Fruit fly (Drosophila melanogaster) whole organism, embryonic: ENCODE results near the gene Pdxk.
A peak's percentile ranks its signal among the peaks of the same experiment; 100 is the strongest.

Source experiments
- Aef1 ChIP-seq: fragments of 200-800 bp; sonication (Bioruptor generic); IDR thresholded peaks from 3 replicates; pipeline ENCODE4 v1.3.6; 2022; ENCODE audit warnings: missing biosample characterization, missing genetic modification characterization
- CG10209 ChIP-seq: fragments of 200-800 bp; sonication (Bioruptor generic); optimal IDR thresholded peaks from 3 replicates; lab custom pipeline; 2017; ENCODE audit warnings: missing biosample characterization, mild to moderate bottlenecking, missing genetic modification characterization, missing genetic modification reagents
- CG10267 ChIP-seq: fragments of 200-800 bp; sonication (Bioruptor generic); optimal IDR thresholded peaks from 2 replicates; lab custom pipeline; 2018; ENCODE audit warnings: missing biosample characterization, mild to moderate bottlenecking, missing genetic modification characterization, moderate library complexity
- CG10274 ChIP-seq: fragments of 200-800 bp; sonication (Bioruptor generic); optimal IDR thresholded peaks from 3 replicates; lab custom pipeline; 2017; ENCODE audit warnings: missing biosample characterization, mild to moderate bottlenecking, missing genetic modification characterization
- CG12219 ChIP-seq: fragments of 200-800 bp; sonication (Bioruptor generic); optimal IDR thresholded peaks from 3 replicates; lab custom pipeline; 2018; ENCODE audit warnings: missing biosample characterization, mild to moderate bottlenecking, missing genetic modification characterization
- CG12299 ChIP-seq: fragments of 200-800 bp; sonication (Bioruptor generic); optimal IDR thresholded peaks from 2 replicates; lab custom pipeline; 2018; ENCODE audit warnings: missing biosample characterization, mild to moderate bottlenecking, missing genetic modification characterization
- CG12744 ChIP-seq: fragments of 200-800 bp; sonication (Bioruptor generic); optimal IDR thresholded peaks from 2 replicates; lab custom pipeline; 2016; ENCODE audit warnings: missing biosample characterization, missing genetic modification characterization
- CG15601 ChIP-seq: fragments of 200-800 bp; sonication (Bioruptor generic); optimal IDR thresholded peaks from 3 replicates; lab custom pipeline; 2019; ENCODE audit warnings: missing biosample characterization, mild to moderate bottlenecking, missing genetic modification characterization, moderate library complexity
- CG17361 ChIP-seq: fragments of 200-800 bp; sonication (Bioruptor generic); IDR thresholded peaks from 3 replicates; pipeline ENCODE4 v1.3.6; 2022; ENCODE audit warnings: missing biosample characterization, missing genetic modification characterization
- CG17568 ChIP-seq: fragments of 200-800 bp; sonication (Bioruptor generic); optimal IDR thresholded peaks from 2 replicates; lab custom pipeline; 2018; ENCODE audit warnings: missing biosample characterization, mild to moderate bottlenecking, missing genetic modification characterization, moderate library complexity
- CG4820 ChIP-seq: fragments of 200-800 bp; sonication (Bioruptor generic); optimal IDR thresholded peaks from 3 replicates; lab custom pipeline; 2016; ENCODE audit warnings: missing biosample characterization, missing genetic modification characterization
- CG6272 ChIP-seq: fragments of 200-800 bp; sonication (Bioruptor generic); IDR thresholded peaks from 2 replicates; pipeline ENCODE4 v1.3.6; 2022; ENCODE audit warnings: missing biosample characterization, missing genetic modification characterization
- CG7839 ChIP-seq: fragments of 200-800 bp; sonication (Bioruptor generic); optimal IDR thresholded peaks from 3 replicates; lab custom pipeline; 2018; ENCODE audit warnings: missing biosample characterization, mild to moderate bottlenecking, missing genetic modification characterization, moderate library complexity
- CG9437 ChIP-seq: fragments of 200-800 bp; sonication (Bioruptor generic); optimal IDR thresholded peaks from 2 replicates; lab custom pipeline; 2018; ENCODE audit warnings: missing biosample characterization, mild to moderate bottlenecking, missing genetic modification characterization
- D19A ChIP-seq: fragments of 200-800 bp; optimal IDR thresholded peaks from 3 replicates; lab custom pipeline; 2019; ENCODE audit warnings: missing biosample characterization, mild to moderate bottlenecking, missing genetic modification characterization, moderate library complexity
- Dfd ChIP-seq, 2 experiments: fragments of >200 bp; optimal IDR thresholded peaks; 2 replicates each; lab custom pipeline; 2017; ENCODE audit warnings: missing biosample characterization in 2 of 2, missing genetic modification characterization in 2 of 2
- Dref ChIP-seq: fragments of 200-800 bp; sonication (Bioruptor generic); IDR thresholded peaks from 2 replicates; pipeline ENCODE4 v1.3.6; 2022; ENCODE audit warnings: missing biosample characterization, missing genetic modification characterization
- HmgZ ChIP-seq: fragments of 200-800 bp; sonication (Bioruptor generic); optimal IDR thresholded peaks from 2 replicates; lab custom pipeline; 2018; ENCODE audit warnings: missing biosample characterization, mild to moderate bottlenecking, missing genetic modification characterization
- Lpt ChIP-seq: fragments of >200 bp; optimal IDR thresholded peaks from 2 replicates; lab custom pipeline; 2018; ENCODE audit warnings: missing biosample characterization, missing genetic modification characterization
- NC2β ChIP-seq: fragments of 200-800 bp; sonication (Bioruptor generic); optimal IDR thresholded peaks from 2 replicates; lab custom pipeline; 2016; ENCODE audit warnings: missing biosample characterization, missing genetic modification characterization
- NK7.1 ChIP-seq: fragments of 200-800 bp; sonication (Bioruptor generic); optimal IDR thresholded peaks from 3 replicates; lab custom pipeline; 2016; ENCODE audit warnings: missing biosample characterization, missing genetic modification characterization
- Ptx1 ChIP-seq: fragments of 200-800 bp; sonication (Bioruptor generic); IDR thresholded peaks from 2 replicates; pipeline ENCODE4 v1.3.6; 2022; ENCODE audit warnings: missing biosample characterization, missing genetic modification characterization
- Ssrp ChIP-seq: fragments of 200-800 bp; sonication (Bioruptor generic); optimal IDR thresholded peaks from 2 replicates; lab custom pipeline; 2018; ENCODE audit warnings: missing biosample characterization, mild to moderate bottlenecking, missing genetic modification characterization, moderate library complexity
- Tbp ChIP-seq: fragments of >200 bp; optimal IDR thresholded peaks from 2 replicates; lab custom pipeline; 2018; ENCODE audit warnings: missing biosample characterization, missing genetic modification characterization
- aop ChIP-seq: fragments of 200-800 bp; sonication (Bioruptor generic); IDR thresholded peaks from 2 replicates; pipeline ENCODE4 v1.3.6; 2022; ENCODE audit warnings: missing biosample characterization, missing genetic modification characterization
- ap ChIP-seq: fragments of 200-800 bp; sonication (Bioruptor generic); IDR thresholded peaks from 2 replicates; pipeline ENCODE4 v1.3.6; 2022; ENCODE audit warnings: missing biosample characterization, missing genetic modification characterization
- chm ChIP-seq: fragments of 200-800 bp; sonication (Bioruptor generic); IDR thresholded peaks from 2 replicates; pipeline ENCODE4 v1.3.6; 2022; ENCODE audit warnings: missing biosample characterization, missing genetic modification characterization
- crc ChIP-seq: fragments of 200-800 bp; sonication (Bioruptor generic); optimal IDR thresholded peaks from 2 replicates; lab custom pipeline; 2016; ENCODE audit warnings: missing biosample characterization, missing genetic modification characterization
- dati ChIP-seq: fragments of 200-800 bp; sonication (Bioruptor generic); IDR thresholded peaks from 2 replicates; pipeline ENCODE4 v1.3.6; 2022; ENCODE audit warnings: missing biosample characterization, missing genetic modification characterization
- dysf ChIP-seq: fragments of 200-800 bp; sonication (Bioruptor generic); IDR thresholded peaks from 3 replicates; pipeline ENCODE4 v1.3.6; 2022; ENCODE audit warnings: missing biosample characterization, missing genetic modification characterization
- emc ChIP-seq: fragments of 200-800 bp; sonication (Bioruptor generic); optimal IDR thresholded peaks from 2 replicates; lab custom pipeline; 2016; ENCODE audit warnings: missing biosample characterization, missing genetic modification characterization
- en ChIP-seq: fragments of 200-800 bp; sonication (Bioruptor generic); optimal IDR thresholded peaks from 2 replicates; lab custom pipeline; 2016; ENCODE audit warnings: missing biosample characterization, missing genetic modification characterization
- hkb ChIP-seq, 2 experiments: fragments of 200-800 bp in 1 of 2; fragments of >200 bp in 1 of 2; sonication (Bioruptor generic) in 1 of 2; IDR thresholded peaks in 1 of 2; optimal IDR thresholded peaks in 1 of 2; 2 replicates each; pipeline versions ENCODE4 v1.3.6 to Lab custom; 2017 to 2022; ENCODE audit warnings: missing biosample characterization in 1 of 2, missing genetic modification characterization in 1 of 2
- jumu ChIP-seq: fragments of 200-800 bp; sonication (Bioruptor generic); optimal IDR thresholded peaks from 3 replicates; lab custom pipeline; 2016; ENCODE audit warnings: missing biosample characterization, missing genetic modification characterization
- luna ChIP-seq: fragments of 200-800 bp; sonication (Bioruptor generic); optimal IDR thresholded peaks from 2 replicates; lab custom pipeline; 2016; ENCODE audit warnings: missing biosample characterization, missing genetic modification characterization
- mirr ChIP-seq: fragments of 200-800 bp; sonication (Bioruptor generic); optimal IDR thresholded peaks from 3 replicates; lab custom pipeline; 2018; ENCODE audit warnings: missing biosample characterization, mild to moderate bottlenecking, missing genetic modification characterization
- onecut ChIP-seq: fragments of 200-800 bp; sonication (Bioruptor generic); IDR thresholded peaks from 2 replicates; pipeline ENCODE4 v1.3.6; 2022; ENCODE audit warnings: missing biosample characterization, missing genetic modification characterization
- otp ChIP-seq: fragments of 200-800 bp; sonication (Bioruptor generic); IDR thresholded peaks from 3 replicates; pipeline ENCODE4, ENCODE4 v1.3.6; 2022; ENCODE audit warnings: missing biosample characterization, missing genetic modification characterization
- pfk ChIP-seq: fragments of 200-800 bp; sonication (Bioruptor generic); optimal IDR thresholded peaks from 2 replicates; lab custom pipeline; 2018; ENCODE audit warnings: missing biosample characterization, mild to moderate bottlenecking, missing genetic modification characterization, moderate library complexity
- psq ChIP-seq: fragments of 200-800 bp; sonication (Bioruptor generic); optimal IDR thresholded peaks from 2 replicates; lab custom pipeline; 2017; ENCODE audit warnings: missing biosample characterization, missing genetic modification characterization
- ranshi ChIP-seq: fragments of 200-800 bp; sonication (Bioruptor generic); IDR thresholded peaks from 2 replicates; pipeline ENCODE4 v1.3.6; 2022; ENCODE audit warnings: missing biosample characterization, missing genetic modification characterization
- ro ChIP-seq: fragments of 200-800 bp; sonication (Bioruptor generic); IDR thresholded peaks from 2 replicates; pipeline ENCODE4 v1.3.6; 2022; ENCODE audit warnings: missing biosample characterization, missing genetic modification characterization
- row ChIP-seq: fragments of 200-800 bp; sonication (Bioruptor generic); IDR thresholded peaks from 3 replicates; pipeline ENCODE4 v1.3.6; 2022; ENCODE audit warnings: missing biosample characterization, missing genetic modification characterization
- sim ChIP-seq: fragments of 200-800 bp; sonication (Bioruptor generic); IDR thresholded peaks from 2 replicates; pipeline ENCODE4 v1.3.6; 2022; ENCODE audit warnings: missing biosample characterization, missing genetic modification characterization
- sisA ChIP-seq: fragments of 200-800 bp; sonication (Bioruptor generic); IDR thresholded peaks from 2 replicates; pipeline ENCODE4 v1.3.6; 2022; ENCODE audit warnings: missing biosample characterization, missing genetic modification characterization
- slp2 ChIP-seq: fragments of 200-800 bp; sonication (Bioruptor generic); optimal IDR thresholded peaks from 2 replicates; lab custom pipeline; 2016; ENCODE audit warnings: missing biosample characterization, missing genetic modification characterization
- so ChIP-seq: fragments of 200-800 bp; sonication (Bioruptor generic); IDR thresholded peaks from 3 replicates; pipeline ENCODE4 v1.3.6; 2022; ENCODE audit warnings: missing biosample characterization, missing genetic modification characterization
- stc ChIP-seq: fragments of 200-800 bp; sonication (Bioruptor generic); IDR thresholded peaks from 2 replicates; pipeline ENCODE4 v1.3.6; 2022; ENCODE audit warnings: missing biosample characterization, missing genetic modification characterization
- sug ChIP-seq: fragments of 200-800 bp; optimal IDR thresholded peaks from 2 replicates; lab custom pipeline; 2019; ENCODE audit warnings: missing biosample characterization, mild to moderate bottlenecking, missing genetic modification characterization, moderate library complexity
- trh ChIP-seq: fragments of 200-800 bp; sonication (Bioruptor generic); optimal IDR thresholded peaks from 2 replicates; lab custom pipeline; 2016; ENCODE audit warnings: missing biosample characterization, missing genetic modification characterization
- vvl ChIP-seq: fragments of 200-800 bp; sonication (Bioruptor generic); IDR thresholded peaks from 2 replicates; pipeline ENCODE4 v1.3.6; 2022; ENCODE audit warnings: missing biosample characterization, missing genetic modification characterization

Pdxk gene

DNA sequence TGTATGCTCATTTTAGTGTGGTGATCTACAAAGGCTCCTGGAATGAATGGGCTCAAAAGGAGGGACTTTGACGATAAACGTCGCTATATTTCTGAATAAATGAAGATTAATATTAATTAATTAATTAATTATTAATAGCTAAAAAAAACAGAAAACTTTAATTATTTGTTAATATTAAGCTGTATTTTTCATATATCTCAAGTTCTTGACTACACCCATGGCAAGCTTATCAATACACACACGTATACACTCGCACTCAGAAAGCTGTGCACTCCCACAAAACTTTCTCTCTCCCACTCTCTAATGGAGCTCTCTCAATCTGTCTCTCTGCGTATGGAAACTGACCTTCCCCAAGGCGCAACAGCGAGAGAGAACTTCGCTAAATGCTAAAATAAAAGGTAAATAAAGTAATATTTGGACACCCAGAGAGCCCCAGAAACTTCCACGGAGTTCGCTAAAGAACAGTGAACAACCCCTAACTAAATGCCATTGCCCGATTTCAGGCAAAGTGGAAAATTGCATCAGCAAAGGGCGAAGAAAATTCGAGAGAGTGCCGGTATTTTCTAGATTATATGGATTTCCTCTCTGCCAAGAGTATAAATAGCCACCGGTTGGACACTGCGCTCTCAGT, 13.4 kb downstream of the Pdxk start (continued):
- TF ChIP-seq dati (GFP tag; lab: Robert Waterston, UW) (no peak; the same call in 1 of the 2 replicates), aop (GFP tag; lab: Robert Waterston, UW) (no peak), onecut (GFP tag; lab: Robert Waterston, UW) (peak; percentile 40), pfk (GFP tag; lab: Kevin White, UChicago) (no peak), CG17568 (no peak), row (peak; percentile 66), NK7.1 (GFP tag; lab: Kevin White, UChicago) (no peak), CG12219 (GFP tag; lab: Kevin White, UChicago) (peak; percentile 44), CG4820 (GFP tag; lab: Kevin White, UChicago) (peak; percentile 59), chm (peak; percentile 57; the same call in 1 of the 2 replicates), CG17361 (peak; percentile 65), sisA (GFP tag; lab: Robert Waterston, UW) (peak; percentile 72), ap (GFP tag; lab: Robert Waterston, UW) (peak; percentile 41; the same call in 1 of the 2 replicates), psq (peak; percentile 9), Aef1 (peak; percentile 45), sim (GFP tag; lab: Robert Waterston, UW) (peak; percentile 30; the same call in 1 of the 2 replicates), CG10274 (GFP tag; lab: Kevin White, UChicago) (no peak), Tbp (GFP tag; lab: Kevin White, UChicago) (no peak), HmgZ (tag; lab: Kevin White, UChicago) (peak; percentile 4), sug (tag; lab: Kevin White, UChicago) (no peak), Dref (no peak), Dfd (GFP tag; optimal IDR thresholded peaks at IDR 0.05; lab: Kevin White, UChicago) (no peak), CG7839 (peak; percentile 75), Ssrp (tag; lab: Kevin White, UChicago) (peak; percentile 54), dysf (GFP tag; lab: Robert Waterston, UW) (peak; percentile 75), mirr (GFP tag; lab: Kevin White, UChicago) (no peak), CG10267 (peak; percentile 61), ranshi (GFP tag; lab: Robert Waterston, UW) (peak; percentile 66), trh (GFP tag; lab: Kevin White, UChicago) (peak; percentile 14), CG9437 (GFP tag; lab: Kevin White, UChicago) (peak; percentile 22), so (GFP tag; lab: Robert Waterston, UW) (peak; percentile 80), stc (GFP tag; lab: Robert Waterston, UW) (peak; percentile 79), CG6272 (GFP tag; lab: Robert Waterston, UW) (no peak), hkb (optimal IDR thresholded peaks at IDR 0.05; lab: Kevin White, UChicago) (no peak), hkb (GFP tag; IDR thresholded peaks at IDR 0.05; lab: Robert Waterston, UW) (peak; percentile 72), otp (GFP tag; lab: Robert Waterston, UW) (peak; percentile 11; the same call in 1 of the 3 replicates), CG12744 (GFP tag; lab: Kevin White, UChicago) (no peak), CG12299 (tag; lab: Kevin White, UChicago) (peak; percentile 12), Ptx1 (GFP tag; lab: Robert Waterston, UW) (peak; percentile 71), D19A (tag; lab: Kevin White, UChicago) (peak; percentile 6), slp2 (no peak), en (no peak), CG10209 (GFP tag; lab: Kevin White, UChicago) (peak; percentile 57), CG15601 (tag; lab: Kevin White, UChicago) (peak; percentile 64), ro (peak; percentile 67; the same call in 1 of the 2 replicates), luna (GFP tag; lab: Kevin White, UChicago) (no peak), emc (GFP tag; lab: Kevin White, UChicago) (no peak), Lpt (GFP tag; lab: Kevin White, UChicago) (no peak), crc (GFP tag; lab: Kevin White, UChicago) (no peak), jumu (no peak), NC2β (GFP tag; lab: Kevin White, UChicago) (peak; percentile 5), vvl (GFP tag; lab: Robert Waterston, UW) (peak; percentile 94)
